Fruit fly (Drosophila melanogaster): ENCODE data around the gene Drsl4.

Gene Drsl4

dm6 chr3L:3325597-3325924 is 10.1 kb downstream of the Drsl4 start:
- TF ChIP-seq CG15336 (GFP tag; IDR thresholded peaks at IDR 0.05): no peak
- TF ChIP-seq CG7368 (GFP tag; optimal IDR thresholded peaks at IDR 0.05): no peak

dm6 chr3L:3325925-3326903 is 10.8 kb downstream of the Drsl4 start, which contains the start of gene Gtpx:
Gene Gtpx (plus strand): TSS chr3L:3326265.
- TF ChIP-seq dsx (GFP tag; optimal IDR thresholded peaks at IDR 0.05; ENCODE audit: poor library complexity, severe bottlenecking): no peak
- peak; percentile 98 for TF ChIP-seq vri (GFP tag; optimal IDR thresholded peaks at IDR 0.05)
- TF ChIP-seq topi (GFP tag; optimal IDR thresholded peaks at IDR 0.05): peak; percentile 15
- TF ChIP-seq CG16779 (tag; optimal IDR thresholded peaks at IDR 0.05): peak; percentile 54
- peak; percentile 33 for TF ChIP-seq CG34406 (GFP tag; optimal IDR thresholded peaks at IDR 0.05)
- TF ChIP-seq CG4318 (GFP tag; optimal IDR thresholded peaks at IDR 0.05): no peak
- TF ChIP-seq CG11902 (GFP tag; optimal IDR thresholded peaks at IDR 0.05): no peak
- TF ChIP-seq CG31627 (GFP tag; optimal IDR thresholded peaks at IDR 0.05): peak; percentile 76
- TF ChIP-seq eg (GFP tag; IDR thresholded peaks at IDR 0.05): 0 out of 3 replicates have a peak, but pooled peaks have one; percentile 40
- no peak for TF ChIP-seq Ets96B (tag; optimal IDR thresholded peaks at IDR 0.05)
- peak; percentile 71 for TF ChIP-seq CG6276 (GFP tag; optimal IDR thresholded peaks at IDR 0.05)
- TF ChIP-seq CG11762 (GFP tag; optimal IDR thresholded peaks at IDR 0.05; ENCODE audit: insufficient read depth): no peak
- peak; percentile 40; the same call in 1 of the 3 replicates for TF ChIP-seq CG8119 (GFP tag; IDR thresholded peaks at IDR 0.05)
- TF ChIP-seq Sox15 (GFP tag; optimal IDR thresholded peaks at IDR 0.05): peak; percentile 42
- peak; percentile 46 for TF ChIP-seq CG3919 (GFP tag; optimal IDR thresholded peaks at IDR 0.05)
- TF ChIP-seq ss (GFP tag; optimal IDR thresholded peaks at IDR 0.05): peak; percentile 74 to 77
- TF ChIP-seq CG15336 (GFP tag; IDR thresholded peaks at IDR 0.05): no peak; the same call in 1 of the 2 replicates
- peak; percentile 62 for TF ChIP-seq fkh (GFP tag; optimal IDR thresholded peaks at IDR 0.05)
- peak; percentile 63 for TF ChIP-seq lz (GFP tag; optimal IDR thresholded peaks at IDR 0.05)
- TF ChIP-seq CG7368 (GFP tag; optimal IDR thresholded peaks at IDR 0.05): peak; percentile 14
- no peak for TF ChIP-seq dac (GFP tag; optimal IDR thresholded peaks at IDR 0.05)
- peak; percentile 65 for TF ChIP-seq Blimp-1 (GFP tag; optimal IDR thresholded peaks at IDR 0.05)
- TF ChIP-seq Eip93F (GFP tag; optimal IDR thresholded peaks at IDR 0.05): peak; percentile 39
- TF ChIP-seq CG6163 (GFP tag; IDR thresholded peaks at IDR 0.05): 0 out of 3 replicates have a peak, but pooled peaks have one; percentile 42
- no peak for TF ChIP-seq salr (GFP tag; optimal IDR thresholded peaks at IDR 0.05)
- TF ChIP-seq Hr39 (GFP tag; optimal IDR thresholded peaks at IDR 0.05): peak; percentile 71
- TF ChIP-seq spab (GFP tag; optimal IDR thresholded peaks at IDR 0.05): peak; percentile 57
- peak; percentile 22 for TF ChIP-seq CG8632 (GFP tag; optimal IDR thresholded peaks at IDR 0.05)
- TF ChIP-seq OdsH (GFP tag; optimal IDR thresholded peaks at IDR 0.05): no peak
- peak; percentile 97 for TF ChIP-seq svp (GFP tag)
- peak; percentile 14 for TF ChIP-seq achi (GFP tag; optimal IDR thresholded peaks at IDR 0.05)
- TF ChIP-seq CG11294 (GFP tag; IDR thresholded peaks at IDR 0.05): peak; percentile 8; the same call in 1 of the 2 replicates
- TF ChIP-seq CG6792 (GFP tag; optimal IDR thresholded peaks at IDR 0.05): peak; percentile 56
- no peak for TF ChIP-seq Lpt (GFP tag; optimal IDR thresholded peaks at IDR 0.05)
- peak; percentile 32 for TF ChIP-seq CG6854 (GFP tag; optimal IDR thresholded peaks at IDR 0.05)
- TF ChIP-seq Sox14 (GFP tag; optimal IDR thresholded peaks at IDR 0.05): peak; percentile 48
- peak; percentile 40 for TF ChIP-seq cyc (GFP tag; optimal IDR thresholded peaks at IDR 0.05)
- TF ChIP-seq acj6 (GFP tag; optimal IDR thresholded peaks at IDR 0.05): no peak
- peak; percentile 34 for TF ChIP-seq Eip75B (GFP tag; optimal IDR thresholded peaks at IDR 0.05)
- TF ChIP-seq CG9139 (GFP tag; optimal IDR thresholded peaks at IDR 0.05): peak; percentile 49
- no peak for TF ChIP-seq Smox (GFP tag; optimal IDR thresholded peaks at IDR 0.05)
- TF ChIP-seq CG6808 (GFP tag; optimal IDR thresholded peaks at IDR 0.05): peak; percentile 50
- no peak for TF ChIP-seq fd85E (GFP tag; optimal IDR thresholded peaks at IDR 0.05)
- TF ChIP-seq CG8319 (GFP tag; optimal IDR thresholded peaks at IDR 0.05): no peak
- TF ChIP-seq Ets21C (GFP tag; optimal IDR thresholded peaks at IDR 0.05): no peak
- no peak for TF ChIP-seq Hr38 (GFP tag; optimal IDR thresholded peaks at IDR 0.05)
- peak; percentile 31 for TF ChIP-seq CG3032 (tag; optimal IDR thresholded peaks at IDR 0.05)

Data from whole organism, prepupa.